Fruit fly (Drosophila melanogaster): ENCODE results near the gene RhoGAP92B.
A peak's percentile ranks its signal among the peaks of the same experiment; 100 is the strongest.

RhoGAP92B gene

DNA sequence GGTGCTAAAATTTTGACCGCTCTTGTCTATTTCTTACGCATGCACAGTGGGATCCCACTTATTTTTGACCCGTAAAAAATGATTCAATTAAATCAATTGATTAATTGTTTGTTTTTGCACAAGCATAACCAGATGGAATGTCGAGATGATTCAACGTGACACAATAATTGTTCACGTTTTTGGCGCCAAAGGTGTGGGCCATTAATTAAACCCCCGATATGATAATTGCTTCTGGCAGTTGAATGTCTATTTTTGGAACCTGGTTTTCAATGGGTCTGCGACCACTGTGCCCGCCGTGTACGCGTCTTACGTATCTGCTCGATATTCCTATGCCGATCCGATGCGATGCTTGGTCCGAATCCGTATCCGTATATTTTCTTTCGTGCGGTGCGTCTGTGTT is 12.9 kb upstream of the RhoGAP92B start (continued):
- TF ChIP-seq bcd (GFP tag; optimal IDR thresholded peaks at IDR 0.05) (peak; percentile 68), Atf3 (GFP tag; optimal IDR thresholded peaks at IDR 0.05) (peak; percentile 32), bsh (GFP tag; optimal IDR thresholded peaks at IDR 0.05) (peak in 1 of 2 experiments; percentile 75), p53 (GFP tag; optimal IDR thresholded peaks at IDR 0.05) (peak; percentile 15), crp (GFP tag; optimal IDR thresholded peaks at IDR 0.05) (no peak), E2f1 (GFP tag; IDR thresholded peaks at IDR 0.05) (peak; percentile 71), CG15269 (tag; optimal IDR thresholded peaks at IDR 0.05) (peak; percentile 74), CG2712 (tag; optimal IDR thresholded peaks at IDR 0.05) (peak; percentile 77), croc (GFP tag; conservative IDR thresholded peaks at IDR 0.05) (peak; percentile 59), CG11398 (GFP tag; optimal IDR thresholded peaks at IDR 0.05) (peak; percentile 41), dati (GFP tag; IDR thresholded peaks at IDR 0.05) (peak; percentile 28; the same call in 1 of the 2 replicates), mam (GFP tag; optimal IDR thresholded peaks at IDR 0.05) (peak; percentile 78), CG12236 (GFP tag; optimal IDR thresholded peaks at IDR 0.05) (peak; percentile 45), CG6272 (GFP tag; IDR thresholded peaks at IDR 0.05) (peak; percentile 57; the same call in 1 of the 2 replicates), NC2α (GFP tag; optimal IDR thresholded peaks at IDR 0.05) (peak; percentile 37), CG6175 (GFP tag; IDR thresholded peaks at IDR 0.05) (peak; percentile 11; the same call in 1 of the 3 replicates), CG8924 (tag; optimal IDR thresholded peaks at IDR 0.05) (no peak), cas (GFP tag; IDR thresholded peaks at IDR 0.05) (no peak), toy (GFP tag; IDR thresholded peaks at IDR 0.05) (0 out of 2 replicates have a peak, but pooled peaks have one; percentile 8), CG3065 (GFP tag; optimal IDR thresholded peaks at IDR 0.05) (no peak), CG13775 (GFP tag; optimal IDR thresholded peaks at IDR 0.05) (peak; percentile 41), lilli (GFP tag; optimal IDR thresholded peaks at IDR 0.05) (peak; percentile 75), C15 (GFP tag; IDR thresholded peaks at IDR 0.05) (no peak), cwo (GFP tag; optimal IDR thresholded peaks at IDR 0.05) (peak; percentile 46), gcm2 (GFP tag; optimal IDR thresholded peaks at IDR 0.05) (peak; percentile 32), Sry-β (GFP tag; optimal IDR thresholded peaks at IDR 0.05) (peak; percentile 8), Hey (tag; optimal IDR thresholded peaks at IDR 0.05) (no peak), CG13287 (GFP tag; IDR thresholded peaks at IDR 0.05; ENCODE audit: partially characterized antibody) (peak; percentile 14; the same call in 1 of the 2 replicates), CG10979 (tag; optimal IDR thresholded peaks at IDR 0.05) (peak; percentile 67), CG9876 (GFP tag; optimal IDR thresholded peaks at IDR 0.05) (peak; percentile 13), gcm (GFP tag; optimal IDR thresholded peaks at IDR 0.05) (peak; percentile 55), prd (optimal IDR thresholded peaks at IDR 0.05) (no peak), prd (GFP tag; IDR thresholded peaks at IDR 0.05) (peak; percentile 84), CG15479 (GFP tag; optimal IDR thresholded peaks at IDR 0.05) (no peak), da (GFP tag; optimal IDR thresholded peaks at IDR 0.05) (no peak), btn (GFP tag; optimal IDR thresholded peaks at IDR 0.05) (peak; percentile 51), CG2120 (GFP tag; optimal IDR thresholded peaks at IDR 0.05) (peak; percentile 55), CG8290 (GFP tag; optimal IDR thresholded peaks at IDR 0.05) (peak; percentile 51), CG8290 (tag; optimal IDR thresholded peaks at IDR 0.05) (no peak), Max (GFP tag; optimal IDR thresholded peaks at IDR 0.05) (peak; percentile 31), sob (GFP tag; IDR thresholded peaks at IDR 0.05) (peak; percentile 75), hbn (GFP tag; IDR thresholded peaks at IDR 0.05; ENCODE audit: partially characterized antibody) (no peak), run (tag; optimal IDR thresholded peaks at IDR 0.05) (no peak), CG16815 (GFP tag; optimal IDR thresholded peaks at IDR 0.05) (peak; percentile 50), peb (GFP tag; IDR thresholded peaks at IDR 0.05) (peak; percentile 72), CG2678 (tag; optimal IDR thresholded peaks at IDR 0.05) (no peak), kni (GFP tag; optimal IDR thresholded peaks at IDR 0.05) (no peak), row (GFP tag; IDR thresholded peaks at IDR 0.05) (peak; percentile 92), CG8944 (GFP tag; optimal IDR thresholded peaks at IDR 0.05) (peak; percentile 57), CG1792 (GFP tag; optimal IDR thresholded peaks at IDR 0.05) (peak; percentile 65), ERR (GFP tag; optimal IDR thresholded peaks at IDR 0.05) (peak; percentile 58), Dad (GFP tag; optimal IDR thresholded peaks at IDR 0.05) (peak; percentile 71)

All from whole organism, embryonic.